Fruit fly (Drosophila melanogaster) whole organism, embryonic: ENCODE data around the gene MCTS1.

ENCODE experiments used
- Ada2b ChIP-seq: fragments of 200-800 bp; sonication (Bioruptor generic); IDR thresholded peaks from 2 replicates; pipeline ENCODE4 v1.3.6; 2022; ENCODE audit warnings: missing biosample characterization, missing genetic modification characterization
- Awh ChIP-seq: fragments of 200-800 bp; sonication (Bioruptor generic); IDR thresholded peaks from 2 replicates; pipeline ENCODE4, ENCODE4 v1.3.6; 2022; ENCODE audit warnings: missing biosample characterization, missing genetic modification characterization
- Bgb ChIP-seq: fragments of 200-800 bp; sonication (Bioruptor generic); IDR thresholded peaks from 2 replicates; pipeline ENCODE4 v1.3.6; 2022; ENCODE audit warnings: missing biosample characterization, missing genetic modification characterization; ENCODE audit not compliant: partially characterized antibody
- CG10366 ChIP-seq: fragments of 200-800 bp; sonication (Bioruptor generic); IDR thresholded peaks from 2 replicates; pipeline ENCODE4 v1.3.6; 2022; ENCODE audit warnings: missing biosample characterization, missing genetic modification characterization
- CG10431 ChIP-seq: fragments of 200-800 bp; sonication (Bioruptor generic); optimal IDR thresholded peaks from 3 replicates; lab custom pipeline; 2018; ENCODE audit warnings: missing biosample characterization, mild to moderate bottlenecking, missing genetic modification characterization
- CG11504 ChIP-seq: fragments of 200-800 bp; sonication (Bioruptor generic); optimal IDR thresholded peaks from 3 replicates; lab custom pipeline; 2019; ENCODE audit warnings: missing biosample characterization, mild to moderate bottlenecking, missing genetic modification characterization, moderate library complexity
- CG11723 ChIP-seq: fragments of 200-800 bp; sonication (Bioruptor generic); optimal IDR thresholded peaks from 2 replicates; lab custom pipeline; 2017; ENCODE audit warnings: missing biosample characterization, mild to moderate bottlenecking, missing genetic modification characterization
- CG13775 ChIP-seq: fragments of 200-800 bp; sonication (Bioruptor generic); optimal IDR thresholded peaks from 3 replicates; lab custom pipeline; 2017; ENCODE audit warnings: missing biosample characterization, mild to moderate bottlenecking, missing genetic modification characterization
- CG15011 ChIP-seq: fragments of 200-800 bp; sonication (Bioruptor generic); optimal IDR thresholded peaks from 3 replicates; lab custom pipeline; 2018; ENCODE audit warnings: missing biosample characterization, mild to moderate bottlenecking, missing genetic modification characterization
- CG16815 ChIP-seq: fragments of 200-800 bp; sonication (Bioruptor generic); optimal IDR thresholded peaks from 3 replicates; lab custom pipeline; 2017; ENCODE audit warnings: missing biosample characterization, mild to moderate bottlenecking, missing genetic modification characterization
- CG17361 ChIP-seq: fragments of 200-800 bp; sonication (Bioruptor generic); IDR thresholded peaks from 3 replicates; pipeline ENCODE4 v1.3.6; 2022; ENCODE audit warnings: missing biosample characterization, missing genetic modification characterization
- CG18476 ChIP-seq: fragments of 200-800 bp; sonication (Bioruptor generic); optimal IDR thresholded peaks from 2 replicates; lab custom pipeline; 2016; ENCODE audit warnings: missing biosample characterization, mild to moderate bottlenecking, missing genetic modification characterization
- CG34224 ChIP-seq: fragments of 200-800 bp; sonication (Bioruptor generic); IDR thresholded peaks from 3 replicates; pipeline ENCODE4 v1.3.6; 2022; ENCODE audit warnings: missing biosample characterization, missing genetic modification characterization; ENCODE audit not compliant: partially characterized antibody
- CG5180 ChIP-seq: fragments of 200-800 bp; sonication (Bioruptor generic); optimal IDR thresholded peaks from 3 replicates; lab custom pipeline; 2017; ENCODE audit warnings: missing biosample characterization, missing genetic modification characterization, mild to moderate bottlenecking, moderate library complexity, missing genetic modification reagents
- CG6683 ChIP-seq: fragments of 200-800 bp; sonication (Bioruptor generic); optimal IDR thresholded peaks from 2 replicates; lab custom pipeline; 2017; ENCODE audit warnings: missing biosample characterization, mild to moderate bottlenecking, missing genetic modification characterization, missing genetic modification reagents
- CG6689 ChIP-seq: fragments of 200-800 bp; sonication (Bioruptor generic); IDR thresholded peaks from 2 replicates; pipeline ENCODE4 v1.3.6; 2022; ENCODE audit warnings: missing biosample characterization, missing genetic modification characterization
- CG7372 ChIP-seq: fragments of 200-800 bp; sonication (Bioruptor generic); IDR thresholded peaks from 2 replicates; pipeline ENCODE4 v1.3.6; 2022; ENCODE audit warnings: missing biosample characterization, missing genetic modification characterization
- CG8290 ChIP-seq, 3 experiments: fragments of 200-800 bp; sonication (Bioruptor generic); optimal IDR thresholded peaks; 2 replicates each; lab custom pipeline; 2016 to 2019; ENCODE audit warnings: missing biosample characterization in 3 of 3, missing genetic modification characterization in 3 of 3, mild to moderate bottlenecking in 2 of 3, moderate library complexity in 1 of 3
- CG9797 ChIP-seq: fragments of 200-800 bp; sonication (Bioruptor generic); optimal IDR thresholded peaks from 3 replicates; lab custom pipeline; 2018; ENCODE audit warnings: missing biosample characterization, mild to moderate bottlenecking, missing genetic modification characterization
- Camta ChIP-seq: fragments of 200-800 bp; sonication (Bioruptor generic); optimal IDR thresholded peaks from 2 replicates; lab custom pipeline; 2016; ENCODE audit warnings: missing biosample characterization, missing genetic modification characterization
- Dad ChIP-seq: fragments of 200-800 bp; sonication (Bioruptor generic); optimal IDR thresholded peaks from 3 replicates; lab custom pipeline; 2016; ENCODE audit warnings: missing biosample characterization, missing genetic modification characterization
- Dek ChIP-seq: fragments of 200-800 bp; sonication (Bioruptor generic); optimal IDR thresholded peaks from 3 replicates; lab custom pipeline; 2019; ENCODE audit warnings: missing biosample characterization, mild to moderate bottlenecking, missing genetic modification characterization, moderate library complexity
- E2f1 ChIP-seq: fragments of 200-800 bp; sonication (Bioruptor generic); IDR thresholded peaks from 2 replicates; pipeline ENCODE4 v1.3.6; 2022; ENCODE audit warnings: missing biosample characterization, missing genetic modification characterization
- Hr78 ChIP-seq, 2 experiments: fragments of 200-800 bp in 1 of 2; fragments of >200 bp in 1 of 2; sonication (Bioruptor generic) in 1 of 2; optimal IDR thresholded peaks; 2 replicates each; lab custom pipeline; 2017 to 2019; ENCODE audit warnings: missing biosample characterization in 2 of 2, missing genetic modification characterization in 2 of 2, mild to moderate bottlenecking in 1 of 2, moderate library complexity in 1 of 2
- Nf-YA ChIP-seq: fragments of 200-800 bp; sonication (Bioruptor generic); IDR thresholded peaks from 2 replicates; pipeline ENCODE4 v1.3.6; 2022; ENCODE audit warnings: missing biosample characterization, missing genetic modification characterization
- Ptx1 ChIP-seq: fragments of 200-800 bp; sonication (Bioruptor generic); IDR thresholded peaks from 2 replicates; pipeline ENCODE4 v1.3.6; 2022; ENCODE audit warnings: missing biosample characterization, missing genetic modification characterization
- Sox100B ChIP-seq: fragments of 200-800 bp; sonication (Bioruptor generic); optimal IDR thresholded peaks from 3 replicates; lab custom pipeline; 2018; ENCODE audit warnings: missing biosample characterization, mild to moderate bottlenecking, missing genetic modification characterization
- Sox102F ChIP-seq: fragments of 200-800 bp; sonication (Bioruptor generic); optimal IDR thresholded peaks from 2 replicates; lab custom pipeline; 2018; ENCODE audit warnings: missing biosample characterization, mild to moderate bottlenecking, missing genetic modification characterization, moderate library complexity
- Spps ChIP-seq: fragments of 200-800 bp; sonication (Bioruptor generic); optimal IDR thresholded peaks from 2 replicates; lab custom pipeline; 2018; ENCODE audit warnings: missing biosample characterization, mild to moderate bottlenecking, missing genetic modification characterization
- Xbp1 ChIP-seq: fragments of 200-800 bp; sonication (Bioruptor generic); optimal IDR thresholded peaks from 3 replicates; lab custom pipeline; 2016; ENCODE audit warnings: missing biosample characterization, mild to moderate bottlenecking, missing genetic modification characterization
- aop ChIP-seq: fragments of 200-800 bp; sonication (Bioruptor generic); IDR thresholded peaks from 2 replicates; pipeline ENCODE4 v1.3.6; 2022; ENCODE audit warnings: missing biosample characterization, missing genetic modification characterization
- az2 ChIP-seq: fragments of 200-800 bp; sonication (Bioruptor generic); optimal IDR thresholded peaks from 3 replicates; lab custom pipeline; 2016; ENCODE audit warnings: missing biosample characterization, missing genetic modification characterization
- bcd ChIP-seq: fragments of 200-800 bp; sonication (Bioruptor generic); optimal IDR thresholded peaks from 2 replicates; lab custom pipeline; 2017; ENCODE audit warnings: missing biosample characterization, mild to moderate bottlenecking, missing genetic modification characterization
- chn ChIP-seq: fragments of 200-800 bp; sonication (Bioruptor generic); optimal IDR thresholded peaks from 2 replicates; lab custom pipeline; 2016; ENCODE audit warnings: missing biosample characterization, missing genetic modification characterization
- dpn ChIP-seq, 2 experiments: fragments of 200-800 bp; sonication (Bioruptor generic); optimal IDR thresholded peaks; 3 replicates each; lab custom pipeline; 2016; ENCODE audit warnings: missing biosample characterization in 2 of 2, missing genetic modification characterization in 2 of 2
- dysf ChIP-seq: fragments of 200-800 bp; sonication (Bioruptor generic); IDR thresholded peaks from 3 replicates; pipeline ENCODE4 v1.3.6; 2022; ENCODE audit warnings: missing biosample characterization, missing genetic modification characterization
- exex ChIP-seq: fragments of 200-800 bp; sonication (Bioruptor generic); optimal IDR thresholded peaks from 4 replicates; lab custom pipeline; 2018; ENCODE audit warnings: missing biosample characterization, mild to moderate bottlenecking, missing genetic modification characterization, moderate library complexity
- gem ChIP-seq: fragments of 200-800 bp; sonication (Bioruptor generic); optimal IDR thresholded peaks from 2 replicates; lab custom pipeline; 2019; ENCODE audit warnings: missing biosample characterization, mild to moderate bottlenecking, missing genetic modification characterization, moderate library complexity
- lab ChIP-seq: fragments of 200-800 bp; sonication (Bioruptor generic); optimal IDR thresholded peaks from 3 replicates; lab custom pipeline; 2017; ENCODE audit warnings: missing biosample characterization, missing genetic modification characterization, mild to moderate bottlenecking, moderate library complexity, missing genetic modification reagents
- nmo ChIP-seq: fragments of 200-800 bp; sonication (Bioruptor generic); optimal IDR thresholded peaks from 2 replicates; lab custom pipeline; 2018; ENCODE audit warnings: missing biosample characterization, mild to moderate bottlenecking, missing genetic modification characterization, moderate library complexity
- peb ChIP-seq: fragments of 200-800 bp; sonication (Bioruptor generic); IDR thresholded peaks from 2 replicates; pipeline ENCODE4 v1.3.6; 2022; ENCODE audit warnings: missing biosample characterization, missing genetic modification characterization
- pho ChIP-seq: fragments of 200-800 bp; sonication (Bioruptor generic); optimal IDR thresholded peaks from 2 replicates; lab custom pipeline; 2016; ENCODE audit warnings: missing biosample characterization, missing genetic modification characterization
- pzg ChIP-seq: fragments of 200-800 bp; sonication (Bioruptor generic); optimal IDR thresholded peaks from 3 replicates; lab custom pipeline; 2018; ENCODE audit warnings: missing biosample characterization, mild to moderate bottlenecking, missing genetic modification characterization, moderate library complexity
- rib ChIP-seq: fragments of 200-800 bp; sonication (Bioruptor generic); IDR thresholded peaks from 2 replicates; pipeline ENCODE4 v1.3.6; 2022; ENCODE audit warnings: missing biosample characterization, missing genetic modification characterization
- salm ChIP-seq: fragments of 200-800 bp; sonication (Bioruptor generic); optimal IDR thresholded peaks from 2 replicates; lab custom pipeline; 2018; ENCODE audit warnings: missing biosample characterization, mild to moderate bottlenecking, missing genetic modification characterization
- seq ChIP-seq: fragments of 200-800 bp; sonication (Bioruptor generic); IDR thresholded peaks from 2 replicates; pipeline ENCODE4 v1.3.6; 2022; ENCODE audit warnings: missing biosample characterization, missing genetic modification characterization
- sob ChIP-seq: fragments of 200-800 bp; sonication (Bioruptor generic); IDR thresholded peaks from 2 replicates; pipeline ENCODE4 v1.3.6; 2022; ENCODE audit warnings: missing biosample characterization, missing genetic modification characterization
- tap ChIP-seq: fragments of 200-800 bp; optimal IDR thresholded peaks from 3 replicates; lab custom pipeline; 2019; ENCODE audit warnings: missing biosample characterization, mild to moderate bottlenecking, missing genetic modification characterization, moderate library complexity
- tx ChIP-seq: fragments of 200-800 bp; sonication (Bioruptor generic); optimal IDR thresholded peaks from 2 replicates; lab custom pipeline; 2016; ENCODE audit warnings: missing biosample characterization, missing genetic modification characterization
- zfh2 ChIP-seq: fragments of 200-800 bp; sonication (Bioruptor generic); optimal IDR thresholded peaks from 2 replicates; lab custom pipeline; 2016; ENCODE audit warnings: missing biosample characterization, missing genetic modification characterization

Gene MCTS1

DNA sequence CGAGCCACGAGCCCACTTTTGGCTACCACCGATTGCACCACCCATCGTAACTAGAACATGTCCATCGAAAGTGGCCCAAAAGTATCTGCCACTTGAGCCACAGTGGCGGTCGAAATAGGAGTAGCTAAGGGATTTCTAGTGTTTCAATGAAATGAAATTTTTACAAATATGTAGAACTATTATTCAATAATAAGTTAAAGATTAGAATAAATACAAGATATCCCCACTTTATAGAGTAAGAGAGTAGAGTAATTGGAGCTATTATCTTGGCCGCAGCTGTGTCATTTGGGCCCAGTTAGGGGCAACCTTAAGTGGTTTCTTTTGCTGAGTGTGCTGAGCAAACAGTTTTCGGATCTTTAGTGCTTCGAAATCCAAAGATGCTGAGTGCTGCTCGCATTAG, 48.3 kb upstream of the MCTS1 start (continued):
- TF ChIP-seq CG8290 (GFP tag; optimal IDR thresholded peaks at IDR 0.05; lab: Kevin White, UChicago) (no peak), CG8290 (tag; optimal IDR thresholded peaks at IDR 0.05; lab: Kevin White, UChicago) (peak in 1 of 2 experiments; percentile 40), CG18476 (GFP tag; lab: Kevin White, UChicago) (no peak), CG11504 (tag; lab: Kevin White, UChicago) (peak; percentile 72), Spps (tag; lab: Kevin White, UChicago) (no peak), az2 (GFP tag; lab: Kevin White, UChicago) (peak; percentile 28), Sox100B (no peak), rib (GFP tag; lab: Robert Waterston, UW) (no peak), zfh2 (GFP tag; lab: Kevin White, UChicago) (no peak), Nf-YA (peak; percentile 26; the same call in 1 of the 2 replicates), aop (no peak), Camta (GFP tag; lab: Kevin White, UChicago) (no peak), Xbp1 (GFP tag; lab: Kevin White, UChicago) (peak; percentile 40), pzg (GFP tag; lab: Kevin White, UChicago) (no peak), gem (tag; lab: Kevin White, UChicago) (peak; percentile 64), CG13775 (peak; percentile 7), tx (GFP tag; lab: Kevin White, UChicago) (no peak), Awh (0 out of 2 replicates have a peak, but pooled peaks have one; percentile 37), CG11723 (no peak), CG34224 (GFP tag; lab: Robert Waterston, UW) (no peak), bcd (GFP tag; lab: Kevin White, UChicago) (peak; percentile 6), CG10366 (GFP tag; lab: Robert Waterston, UW) (peak; percentile 65), seq (peak; percentile 56), Sox102F (peak; percentile 59), exex (tag; lab: Kevin White, UChicago) (no peak), Ada2b (GFP tag; lab: Robert Waterston, UW) (peak; percentile 54), CG7372 (no peak), Dad (no peak), CG17361 (peak; percentile 51; the same call in 1 of the 3 replicates), E2f1 (0 out of 2 replicates have a peak, but pooled peaks have one; percentile 21), tap (tag; lab: Kevin White, UChicago) (peak; percentile 51), sob (GFP tag; lab: Robert Waterston, UW) (0 out of 2 replicates have a peak, but pooled peaks have one; percentile 9), Bgb (GFP tag; lab: Robert Waterston, UW) (no peak), CG15011 (no peak), dpn (GFP tag; optimal IDR thresholded peaks at IDR 0.05; lab: Kevin White, UChicago) (peak in 1 of 2 experiments; percentile 29), pho (GFP tag; lab: Kevin White, UChicago) (no peak), CG10431 (no peak), CG5180 (GFP tag; lab: Kevin White, UChicago) (peak; percentile 4), CG9797 (no peak), peb (GFP tag; lab: Robert Waterston, UW) (peak; percentile 23; the same call in 1 of the 2 replicates), Ptx1 (GFP tag; lab: Robert Waterston, UW) (peak; percentile 66), CG16815 (GFP tag; lab: Kevin White, UChicago) (no peak), nmo (peak; percentile 49), dysf (peak; percentile 50; the same call in 2 of the 3 replicates), lab (GFP tag; lab: Kevin White, UChicago) (peak; percentile 50), CG6683 (GFP tag; lab: Kevin White, UChicago) (no peak), salm (tag; lab: Kevin White, UChicago) (peak; percentile 12), Hr78 (GFP tag; optimal IDR thresholded peaks at IDR 0.05; lab: Kevin White, UChicago) (no peak), Dek (tag; lab: Kevin White, UChicago) (no peak), chn (GFP tag; lab: Kevin White, UChicago) (no peak), CG6689 (peak; percentile 69)
